Worm (Caenorhabditis elegans): ENCODE results near the gene F22F7.7.
"Not testable (repeated sequence)": the region's sequence is repeated elsewhere in the genome, so short reads cannot be mapped to it uniquely, and the experiment has no call there.

F22F7.7 gene

ce11 chrV:2123164-2123563 is 16.7 kb downstream of the F22F7.7 start:
- TF ChIP-seq W03F9.2 (tag; optimal IDR thresholded peaks at IDR 0.05) = no peak
- TF ChIP-seq dao-5 (tag; optimal IDR thresholded peaks at IDR 0.05) = no peak
- no peak for TF ChIP-seq him-1 (tag; optimal IDR thresholded peaks at IDR 0.05)

ce11 chrV:2122517-2122916 is 17.3 kb downstream of the F22F7.7 start, which contains the start of gene F22F7.2:
F22F7.2 (plus strand) TSS chrV:2122782.
- TF ChIP-seq W03F9.2 (tag; optimal IDR thresholded peaks at IDR 0.05) (no peak), him-1 (tag; optimal IDR thresholded peaks at IDR 0.05) (no peak), dao-5 (tag; optimal IDR thresholded peaks at IDR 0.05) (no peak)

DNA sequence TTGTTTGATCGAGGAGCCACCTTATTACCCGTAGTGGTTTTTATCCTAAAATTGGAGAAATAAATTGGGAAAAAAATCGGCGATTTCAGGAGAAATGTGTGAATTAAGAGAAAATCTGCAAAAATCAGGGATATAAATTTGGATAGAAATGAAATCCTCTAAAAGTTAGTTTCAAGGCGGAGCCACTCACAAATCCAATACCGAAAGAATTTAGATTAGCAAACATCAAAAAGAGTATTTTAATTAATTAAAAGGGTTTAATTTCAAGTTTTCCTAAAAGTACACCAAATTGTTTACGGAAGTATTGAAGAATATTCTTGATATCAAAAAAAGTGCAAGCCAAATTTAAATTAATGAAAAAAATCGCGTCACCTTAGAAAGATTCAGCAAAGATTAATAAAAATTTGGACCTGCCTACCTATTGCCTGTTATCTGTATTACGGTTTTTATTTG is 17.9 kb downstream of the F22F7.7 start, which contains the start of gene F22F7.8:
F22F7.8 (minus strand) TSS at position 51 of the 453 bp plus-strand sequence.
- TF ChIP-seq him-1 (tag; optimal IDR thresholded peaks at IDR 0.05) = no peak
- no peak for TF ChIP-seq dao-5 (tag; optimal IDR thresholded peaks at IDR 0.05)
- no peak for TF ChIP-seq W03F9.2 (tag; optimal IDR thresholded peaks at IDR 0.05)

ce11 chrV:2119529-2119928 is 20.3 kb downstream of the F22F7.7 start, which contains the start of gene F22F7.11:
F22F7.11 (plus strand) TSS chrV:2119829.
- TF ChIP-seq W03F9.2 (tag; optimal IDR thresholded peaks at IDR 0.05) (no peak), dao-5 (tag; optimal IDR thresholded peaks at IDR 0.05) (no peak), him-1 (tag; optimal IDR thresholded peaks at IDR 0.05) (no peak)

DNA sequence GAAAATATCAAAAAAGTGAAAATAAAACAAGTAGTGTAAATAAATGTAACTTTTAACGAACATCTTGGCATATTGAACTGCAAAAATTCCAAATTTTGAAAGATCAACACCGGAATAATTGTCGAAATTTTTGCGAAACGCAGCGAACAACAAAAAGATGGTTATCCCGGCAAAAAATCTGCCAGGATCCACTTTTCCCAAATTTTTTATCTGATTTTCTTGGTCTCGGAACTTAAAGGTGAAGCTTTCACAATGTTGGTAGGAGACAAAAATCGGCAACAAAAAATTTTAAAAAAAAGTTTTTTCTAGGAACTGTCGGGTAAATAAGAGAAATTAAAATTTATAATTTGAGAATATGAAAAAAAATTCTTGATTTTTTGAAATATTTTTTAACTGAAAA is 21.3 kb downstream of the F22F7.7 start, which contains the start of gene bgnt-1.2:
bgnt-1.2 (minus strand) TSS at position 101 of the 400 bp plus-strand sequence.
- TF ChIP-seq W03F9.2 (tag; optimal IDR thresholded peaks at IDR 0.05) = no peak

- no peak for TF ChIP-seq dao-5 (tag; optimal IDR thresholded peaks at IDR 0.05)
- no peak for TF ChIP-seq W03F9.2 (tag; optimal IDR thresholded peaks at IDR 0.05)
- TF ChIP-seq him-1 (tag; optimal IDR thresholded peaks at IDR 0.05) = no peak
Observed at ce11 chrV:2110368-2110767, 29.5 kb downstream of the F22F7.7 start, which contains the start of gene F22F7.3. F22F7.3 (plus strand) TSS chrV:2110668.

ce11 chrV:2109295-2109694 is 30.5 kb downstream of the F22F7.7 start, which contains the start of gene ckb-4:
ckb-4 (minus strand) TSS chrV:2109434.
- TF ChIP-seq W03F9.2 (tag; optimal IDR thresholded peaks at IDR 0.05) (no peak), him-1 (tag; optimal IDR thresholded peaks at IDR 0.05) (no peak), dao-5 (tag; optimal IDR thresholded peaks at IDR 0.05) (no peak)

ce11 chrV:2105976-2106375 is 33.9 kb downstream of the F22F7.7 start, which contains the start of gene F22F7.4:
F22F7.4 (minus strand) TSS chrV:2106076.
- TF ChIP-seq W03F9.2 (tag; optimal IDR thresholded peaks at IDR 0.05) (no peak), dao-5 (tag; optimal IDR thresholded peaks at IDR 0.05) (no peak), him-1 (tag; optimal IDR thresholded peaks at IDR 0.05) (no peak)

DNA sequence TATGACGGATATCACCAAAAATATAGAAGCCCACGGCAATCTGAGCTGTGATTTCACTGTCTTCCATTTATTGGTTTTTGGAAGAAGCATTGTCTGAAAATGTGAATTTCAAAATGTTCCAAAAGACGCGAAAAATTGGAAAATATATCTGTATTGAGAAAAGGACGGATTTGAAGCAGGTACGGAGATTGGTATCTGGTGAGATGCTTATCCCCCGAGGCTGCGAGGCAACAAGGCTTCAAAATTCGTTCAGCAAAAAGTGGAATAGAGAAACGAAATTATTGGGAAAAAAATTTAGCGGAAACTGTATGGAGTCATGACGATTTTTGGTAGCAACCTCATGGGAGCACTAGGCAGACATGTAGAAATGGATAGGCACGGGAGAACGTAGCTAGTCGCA is 36.7 kb downstream of the F22F7.7 start, which contains the start of gene F36F12.1:
F36F12.1 (minus strand) TSS at position 101 of the 400 bp plus-strand sequence.
- no peak for TF ChIP-seq dao-5 (tag; optimal IDR thresholded peaks at IDR 0.05)
- TF ChIP-seq W03F9.2 (tag; optimal IDR thresholded peaks at IDR 0.05) = no peak
- no peak for TF ChIP-seq him-1 (tag; optimal IDR thresholded peaks at IDR 0.05)

DNA sequence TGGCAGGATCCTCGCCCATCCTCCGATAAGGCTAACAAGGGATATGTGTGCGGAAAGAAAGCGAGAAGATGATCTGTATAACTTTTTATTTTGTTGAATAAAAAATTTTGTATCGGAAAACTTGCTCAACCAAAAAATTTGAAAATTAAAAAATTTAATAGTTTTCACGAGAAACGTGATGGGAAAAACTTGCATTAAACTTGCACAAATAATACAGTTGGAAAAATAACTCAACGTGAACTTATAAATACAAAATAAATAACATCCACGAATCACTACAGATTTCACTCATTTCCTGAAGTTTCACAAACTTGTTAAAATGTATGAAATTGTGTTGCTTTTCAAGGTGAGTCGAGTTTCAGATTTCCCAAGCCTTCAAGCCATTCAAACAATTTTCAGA is 40.8 kb downstream of the F22F7.7 start, which contains the start of gene F36F12.7:
F36F12.7 (plus strand) TSS at position 301 of the 400 bp plus-strand sequence.
- no peak for TF ChIP-seq dao-5 (tag; optimal IDR thresholded peaks at IDR 0.05)
- TF ChIP-seq him-1 (tag; optimal IDR thresholded peaks at IDR 0.05) = no peak
- no peak for TF ChIP-seq W03F9.2 (tag; optimal IDR thresholded peaks at IDR 0.05)

DNA sequence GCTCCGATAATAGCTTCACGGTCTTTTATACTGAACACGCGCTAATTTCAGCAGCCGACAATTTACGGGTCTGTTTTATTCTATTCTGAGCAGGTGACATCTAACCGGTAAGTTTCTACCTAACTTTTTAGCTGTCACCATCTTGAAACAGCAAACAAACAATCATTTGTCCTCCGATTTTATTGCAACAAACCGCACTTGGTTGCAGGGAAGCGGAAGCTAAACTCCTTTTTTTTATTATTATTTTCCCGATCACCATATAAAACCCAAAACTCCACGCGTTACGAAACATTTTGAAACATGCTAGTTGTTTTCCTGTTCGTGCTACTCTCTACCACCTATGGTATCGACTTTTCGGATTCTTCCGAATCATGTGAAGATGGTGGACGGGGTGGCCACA is 42.2 kb downstream of the F22F7.7 start, which contains the start of gene clec-208:
clec-208 (plus strand) TSS at position 301 of the 400 bp plus-strand sequence.
- TF ChIP-seq him-1 (tag; optimal IDR thresholded peaks at IDR 0.05) (no peak), dao-5 (tag; optimal IDR thresholded peaks at IDR 0.05) (no peak), W03F9.2 (tag; optimal IDR thresholded peaks at IDR 0.05) (no peak)

- TF ChIP-seq dao-5 (tag; optimal IDR thresholded peaks at IDR 0.05) = no peak
- TF ChIP-seq W03F9.2 (tag; optimal IDR thresholded peaks at IDR 0.05) = no peak
- TF ChIP-seq him-1 (tag; optimal IDR thresholded peaks at IDR 0.05) = no peak
Observed at ce11 chrV:2095772-2096171, 44.1 kb downstream of the F22F7.7 start, which contains the start of gene clec-207. clec-207 (plus strand) TSS chrV:2096072.

DNA sequence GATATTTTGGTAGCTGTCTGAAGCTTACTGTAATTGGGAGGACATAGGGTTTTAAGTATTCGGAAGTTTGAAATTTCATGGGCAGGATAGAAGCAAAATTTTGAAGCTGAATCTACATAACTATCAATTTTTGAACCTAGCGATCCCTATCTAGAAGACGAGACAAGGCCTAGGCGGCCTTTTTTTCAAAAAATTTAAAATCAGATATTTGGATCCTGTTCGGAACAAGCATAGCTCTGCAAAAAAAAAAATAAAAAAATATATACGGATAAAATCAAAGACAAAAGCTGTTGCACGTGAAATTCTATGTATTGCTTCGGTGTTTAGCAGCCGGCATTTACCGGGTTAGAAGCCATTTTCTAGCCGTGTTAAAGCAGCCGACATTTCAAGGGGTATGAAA is 44.6 kb downstream of the F22F7.7 start, which contains the start of gene F36F12.2:
F36F12.2 (minus strand) TSS at position 101 of the 400 bp plus-strand sequence.
- no peak for TF ChIP-seq W03F9.2 (tag; optimal IDR thresholded peaks at IDR 0.05)
- no peak for TF ChIP-seq dao-5 (tag; optimal IDR thresholded peaks at IDR 0.05)
- no peak for TF ChIP-seq him-1 (tag; optimal IDR thresholded peaks at IDR 0.05)

ce11 chrV:2090321-2090720 is 49.5 kb downstream of the F22F7.7 start, which contains the start of gene ztf-28:
ztf-28 (plus strand) TSS chrV:2090669.
- TF ChIP-seq W03F9.2, dao-5, him-1 (tag; optimal IDR thresholded peaks at IDR 0.05): not testable (repeated sequence)
